ENCODE assay signal across 4 fruit fly cellular contexts in genomic region chrX:3424963-3425362, dm6.
A peak's percentile ranks its signal among the peaks of the same experiment; 100 is the strongest.
TF ChIP-seq lines count a peak whose summit lies in the region.

No protein-coding gene starts in this region.

- peak; percentile 44 for TF ChIP-seq CTCF in whole organism, embryonic (GFP tag; optimal IDR thresholded peaks at IDR 0.05; lab: Kevin White, UChicago)

TF ChIP-seq in whole organism, embryonic, 481 proteins besides CTCF, POLR2A, EP300 and RAD21 (continues in another document):
- TF ChIP-seq luna (GFP tag; optimal IDR thresholded peaks at IDR 0.05; lab: Kevin White, UChicago): no peak
- peak; percentile 76 for TF ChIP-seq CG4424 (GFP tag; optimal IDR thresholded peaks at IDR 0.05; lab: Kevin White, UChicago)
- TF ChIP-seq Sry-δ (GFP tag; optimal IDR thresholded peaks at IDR 0.05; lab: Kevin White, UChicago): peak; percentile 25
- no peak for TF ChIP-seq Ravus (GFP tag; IDR thresholded peaks at IDR 0.05; lab: Robert Waterston, UW)
- TF ChIP-seq fru (optimal IDR thresholded peaks at IDR 0.05; lab: Kevin White, UChicago): no peak
- no peak for TF ChIP-seq Dll (GFP tag; IDR thresholded peaks at IDR 0.05; lab: Robert Waterston, UW; ENCODE audit: partially characterized antibody)
- peak; percentile 85 for TF ChIP-seq grau (tag; optimal IDR thresholded peaks at IDR 0.05; lab: Kevin White, UChicago)
- no peak for TF ChIP-seq kni (GFP tag; optimal IDR thresholded peaks at IDR 0.05; lab: Kevin White, UChicago)
- TF ChIP-seq pfk (GFP tag; optimal IDR thresholded peaks at IDR 0.05; lab: Kevin White, UChicago): no peak
- TF ChIP-seq sqz (GFP tag; optimal IDR thresholded peaks at IDR 0.05; lab: Kevin White, UChicago): peak; percentile 42
- TF ChIP-seq CG10462 (GFP tag; optimal IDR thresholded peaks at IDR 0.05; lab: Kevin White, UChicago): peak; percentile 21
- TF ChIP-seq CG3838 (GFP tag; optimal IDR thresholded peaks at IDR 0.05; lab: Kevin White, UChicago): peak; percentile 58
- peak; percentile 69 for TF ChIP-seq CG18619 (GFP tag; optimal IDR thresholded peaks at IDR 0.05; lab: Kevin White, UChicago)
- peak; percentile 83 for TF ChIP-seq ranshi (GFP tag; IDR thresholded peaks at IDR 0.05; lab: Robert Waterston, UW)
- peak; percentile 57 for TF ChIP-seq CG12942 (GFP tag; optimal IDR thresholded peaks at IDR 0.05; lab: Kevin White, UChicago)
- peak; percentile 39; the same call in 1 of the 3 replicates for TF ChIP-seq sr (GFP tag; IDR thresholded peaks at IDR 0.05; lab: Robert Waterston, UW)
- no peak for TF ChIP-seq Dref (GFP tag; IDR thresholded peaks at IDR 0.05; lab: Robert Waterston, UW)
- TF ChIP-seq ATbp (GFP tag; optimal IDR thresholded peaks at IDR 0.05; lab: Kevin White, UChicago): peak; percentile 79
- no peak for TF ChIP-seq CG17186 (GFP tag; optimal IDR thresholded peaks at IDR 0.05; lab: Kevin White, UChicago)
- TF ChIP-seq MBD-R2 (GFP tag; IDR thresholded peaks at IDR 0.05; lab: Robert Waterston, UW): peak; percentile 44; the same call in 1 of the 2 replicates
- TF ChIP-seq tin (GFP tag; optimal IDR thresholded peaks at IDR 0.05; lab: Kevin White, UChicago): peak; percentile 73
- TF ChIP-seq sisA (GFP tag; IDR thresholded peaks at IDR 0.05; lab: Robert Waterston, UW): peak; percentile 82
- TF ChIP-seq scrt (GFP tag; optimal IDR thresholded peaks at IDR 0.05; lab: Kevin White, UChicago): peak; percentile 74

TF ChIP-seq in whole organism, prepupa, 60 proteins besides CTCF, POLR2A, EP300 and RAD21 (continues in another document):
- TF ChIP-seq CG11902 (GFP tag; optimal IDR thresholded peaks at IDR 0.05; lab: Kevin White, UChicago) (peak; percentile 8), CG4318 (GFP tag; optimal IDR thresholded peaks at IDR 0.05; lab: Kevin White, UChicago) (peak; percentile 38), CG32006 (GFP tag; optimal IDR thresholded peaks at IDR 0.05; lab: Kevin White, UChicago) (peak; percentile 61), Hr4 (GFP tag; optimal IDR thresholded peaks at IDR 0.05; lab: Kevin White, UChicago) (peak; percentile 61), Gug (GFP tag; IDR thresholded peaks at IDR 0.05; lab: Robert Waterston, UW) (0 out of 2 replicates have a peak, but pooled peaks have one; percentile 32), cyc (GFP tag; optimal IDR thresholded peaks at IDR 0.05; lab: Kevin White, UChicago) (peak; percentile 24), CG11294 (GFP tag; IDR thresholded peaks at IDR 0.05; lab: Robert Waterston, UW) (no peak), Eip75B (GFP tag; optimal IDR thresholded peaks at IDR 0.05; lab: Kevin White, UChicago) (peak; percentile 50), Sox15 (GFP tag; optimal IDR thresholded peaks at IDR 0.05; lab: Kevin White, UChicago) (peak; percentile 26), acj6 (GFP tag; optimal IDR thresholded peaks at IDR 0.05; lab: Kevin White, UChicago) (peak; percentile 50), fkh (GFP tag; optimal IDR thresholded peaks at IDR 0.05; lab: Kevin White, UChicago) (peak; percentile 41), fd59A (GFP tag; optimal IDR thresholded peaks at IDR 0.05; lab: Kevin White, UChicago) (no peak), eg (GFP tag; IDR thresholded peaks at IDR 0.05; lab: Robert Waterston, UW) (peak; percentile 73), fd85E (GFP tag; optimal IDR thresholded peaks at IDR 0.05; lab: Kevin White, UChicago) (no peak), Lpt (GFP tag; optimal IDR thresholded peaks at IDR 0.05; lab: Kevin White, UChicago) (peak; percentile 26), CG7368 (GFP tag; optimal IDR thresholded peaks at IDR 0.05; lab: Kevin White, UChicago) (peak; percentile 33), CG11762 (GFP tag; optimal IDR thresholded peaks at IDR 0.05; lab: Kevin White, UChicago; ENCODE audit: insufficient read depth) (peak; percentile 8), svp (GFP tag; lab: Kevin White, UChicago) (peak; percentile 79), CG6792 (GFP tag; optimal IDR thresholded peaks at IDR 0.05; lab: Kevin White, UChicago) (no peak), OdsH (GFP tag; optimal IDR thresholded peaks at IDR 0.05; lab: Kevin White, UChicago) (peak; percentile 48), CG6163 (GFP tag; IDR thresholded peaks at IDR 0.05; lab: Robert Waterston, UW) (peak; percentile 77), CG6854 (GFP tag; optimal IDR thresholded peaks at IDR 0.05; lab: Kevin White, UChicago) (no peak), CG34406 (GFP tag; optimal IDR thresholded peaks at IDR 0.05; lab: Kevin White, UChicago) (peak; percentile 35)

TF ChIP-seq in whole organism, pupa, 21 proteins besides CTCF, POLR2A, EP300 and RAD21:
- TF ChIP-seq Ets98B (GFP tag; IDR thresholded peaks at IDR 0.05; lab: Robert Waterston, UW): peak; percentile 32
- TF ChIP-seq CG32121 (GFP tag; IDR thresholded peaks at IDR 0.05; lab: Robert Waterston, UW): peak; percentile 23; the same call in 1 of the 2 replicates
- TF ChIP-seq CG14655 (GFP tag; optimal IDR thresholded peaks at IDR 0.05; lab: Kevin White, UChicago): peak; percentile 59
- TF ChIP-seq CG9948 (tag; optimal IDR thresholded peaks at IDR 0.05; lab: Kevin White, UChicago): peak; percentile 40
- peak; percentile 14 for TF ChIP-seq Snoo (tag; optimal IDR thresholded peaks at IDR 0.05; lab: Kevin White, UChicago)
- TF ChIP-seq CG13204 (GFP tag; optimal IDR thresholded peaks at IDR 0.05; lab: Kevin White, UChicago): no peak
- peak; percentile 2 for TF ChIP-seq CG34367 (tag; optimal IDR thresholded peaks at IDR 0.05; lab: Kevin White, UChicago)
- peak; percentile 62 for TF ChIP-seq Pif1A (GFP tag; optimal IDR thresholded peaks at IDR 0.05; lab: Kevin White, UChicago)
- TF ChIP-seq CG8301 (tag; optimal IDR thresholded peaks at IDR 0.05; lab: Kevin White, UChicago): peak; percentile 45
- peak; percentile 41 for TF ChIP-seq CG17806 (tag; optimal IDR thresholded peaks at IDR 0.05; lab: Kevin White, UChicago)
- TF ChIP-seq rn (GFP tag; IDR thresholded peaks at IDR 0.05; lab: Robert Waterston, UW): 0 out of 2 replicates have a peak, but pooled peaks have one; percentile 25
- TF ChIP-seq CG15710 (tag; optimal IDR thresholded peaks at IDR 0.05; lab: Kevin White, UChicago): peak; percentile 29
- TF ChIP-seq CG8159 (tag; optimal IDR thresholded peaks at IDR 0.05; lab: Kevin White, UChicago): peak; percentile 50
- no peak for TF ChIP-seq D1 (tag; optimal IDR thresholded peaks at IDR 0.05; lab: Kevin White, UChicago)
- peak; percentile 15; the same call in 1 of the 2 replicates for TF ChIP-seq CG12605 (GFP tag; IDR thresholded peaks at IDR 0.05; lab: Robert Waterston, UW)
- TF ChIP-seq fd96Ca (GFP tag; IDR thresholded peaks at IDR 0.05; lab: Robert Waterston, UW): no peak
- peak; percentile 45 for TF ChIP-seq Pif1B (GFP tag; optimal IDR thresholded peaks at IDR 0.05; lab: Kevin White, UChicago)
- no peak for TF ChIP-seq EcR (GFP tag; optimal IDR thresholded peaks at IDR 0.05; lab: Kevin White, UChicago)
- TF ChIP-seq CG10348 (GFP tag; IDR thresholded peaks at IDR 0.05; lab: Robert Waterston, UW): no peak
- TF ChIP-seq CG4496 (GFP tag; IDR thresholded peaks at IDR 0.05; lab: Robert Waterston, UW): peak; percentile 76
- no peak for TF ChIP-seq gl (tag; optimal IDR thresholded peaks at IDR 0.05; lab: Kevin White, UChicago)

TF ChIP-seq in whole organism, wandering third instar larva, 38 proteins besides CTCF, POLR2A, EP300 and RAD21 (continues in another document):
- no peak for TF ChIP-seq CG32264 (GFP tag; optimal IDR thresholded peaks at IDR 0.05; lab: Kevin White, UChicago)
- peak in 1 of 2 experiments; percentile 55 for TF ChIP-seq foxo (GFP tag; optimal IDR thresholded peaks at IDR 0.05; lab: Kevin White, UChicago)
- no peak for TF ChIP-seq CG9705 (GFP tag; optimal IDR thresholded peaks at IDR 0.05; lab: Kevin White, UChicago)
- peak; percentile 40 for TF ChIP-seq Hnf4 (GFP tag; optimal IDR thresholded peaks at IDR 0.05; lab: Kevin White, UChicago)
- TF ChIP-seq sv (GFP tag; optimal IDR thresholded peaks at IDR 0.05; lab: Kevin White, UChicago): peak; percentile 37
- TF ChIP-seq Sp1 (GFP tag; optimal IDR thresholded peaks at IDR 0.05; lab: Kevin White, UChicago): peak; percentile 12
- no peak for TF ChIP-seq usp (GFP tag; optimal IDR thresholded peaks at IDR 0.05; lab: Kevin White, UChicago)
- TF ChIP-seq lola (GFP tag; optimal IDR thresholded peaks at IDR 0.05; lab: Kevin White, UChicago): no peak
- peak; percentile 65 for TF ChIP-seq h (GFP tag; optimal IDR thresholded peaks at IDR 0.05; lab: Kevin White, UChicago)
- no peak for TF ChIP-seq Myc (optimal IDR thresholded peaks at IDR 0.05; lab: Kevin White, UChicago)
- TF ChIP-seq CrebA (GFP tag; optimal IDR thresholded peaks at IDR 0.05; lab: Kevin White, UChicago; ENCODE audit: borderline replicate concordance): no peak
- TF ChIP-seq rgr (GFP tag; optimal IDR thresholded peaks at IDR 0.05; lab: Kevin White, UChicago): peak; percentile 60
- TF ChIP-seq jim (GFP tag; optimal IDR thresholded peaks at IDR 0.05; lab: Kevin White, UChicago): no peak
- TF ChIP-seq Abd-B (GFP tag; optimal IDR thresholded peaks at IDR 0.05; lab: Kevin White, UChicago): no peak
- no peak for TF ChIP-seq Dif (GFP tag; optimal IDR thresholded peaks at IDR 0.05; lab: Kevin White, UChicago; ENCODE audit: partially characterized antibody)
- no peak for TF ChIP-seq Hr78 (GFP tag; optimal IDR thresholded peaks at IDR 0.05; lab: Kevin White, UChicago)
- peak; percentile 48 for TF ChIP-seq ey (GFP tag; optimal IDR thresholded peaks at IDR 0.05; lab: Kevin White, UChicago)
- no peak for TF ChIP-seq dmrt93B (GFP tag; optimal IDR thresholded peaks at IDR 0.05; lab: Kevin White, UChicago)
- no peak for TF ChIP-seq Rel (GFP tag; optimal IDR thresholded peaks at IDR 0.05; lab: Kevin White, UChicago)
- TF ChIP-seq Rel (tag; optimal IDR thresholded peaks at IDR 0.05; lab: Kevin White, UChicago): no peak
- TF ChIP-seq N (GFP tag; optimal IDR thresholded peaks at IDR 0.05; lab: Kevin White, UChicago): no peak
- TF ChIP-seq Mio (GFP tag; optimal IDR thresholded peaks at IDR 0.05; lab: Kevin White, UChicago): no peak
- TF ChIP-seq sage (GFP tag; optimal IDR thresholded peaks at IDR 0.05; lab: Kevin White, UChicago): peak; percentile 14
- TF ChIP-seq br (GFP tag; optimal IDR thresholded peaks at IDR 0.05; lab: Kevin White, UChicago): peak; percentile 51
- TF ChIP-seq psq (GFP tag; optimal IDR thresholded peaks at IDR 0.05; lab: Kevin White, UChicago): peak; percentile 33
- TF ChIP-seq Jra (GFP tag; optimal IDR thresholded peaks at IDR 0.05; lab: Kevin White, UChicago): no peak
- peak; percentile 42 for TF ChIP-seq woc (GFP tag; optimal IDR thresholded peaks at IDR 0.05; lab: Kevin White, UChicago)
- TF ChIP-seq Vsx2 (GFP tag; optimal IDR thresholded peaks at IDR 0.05; lab: Kevin White, UChicago; ENCODE audit: partially characterized antibody): no peak
- no peak for TF ChIP-seq brk (GFP tag; optimal IDR thresholded peaks at IDR 0.05; lab: Kevin White, UChicago)
- no peak for TF ChIP-seq Hr83 (GFP tag; optimal IDR thresholded peaks at IDR 0.05; lab: Kevin White, UChicago; ENCODE audit: poor library complexity, severe bottlenecking)
- no peak for TF ChIP-seq dl (GFP tag; optimal IDR thresholded peaks at IDR 0.05; lab: Kevin White, UChicago; ENCODE audit: insufficient read depth in 1 of 2, partially characterized antibody in 2 of 2)
- no peak for TF ChIP-seq Dfd (GFP tag; optimal IDR thresholded peaks at IDR 0.05; lab: Kevin White, UChicago)

Comparison
In these comparisons a context has a peak if more than half of its experiments do, and no peak if none do; other contexts are left out.
1. Of the 7 proteins assayed by ChIP-seq in both whole organism, embryonic and whole organism, prepupa: peak only in whole organism, embryonic: Blimp-1, CG16779 and CG6854; only in whole organism, prepupa: Hr39 and Lpt; in both: Gug and Sox102F; in neither: 0.